Fruit fly (Drosophila melanogaster) ovary, adult (tissue): ENCODE data around the gene CG7432.

Experiments
- CG17801 ChIP-seq: fragments of 200-800 bp; optimal IDR thresholded peaks from 2 replicates; lab custom pipeline; 2019; ENCODE audit warnings: missing biosample characterization, mild to moderate bottlenecking, missing genetic modification characterization, moderate library complexity; ENCODE audit not compliant: partially characterized antibody

The CG7432 gene

dm6 chr3R:19715827-19716226 is 51.0 kb downstream of the CG7432 start, which contains the start of gene CG34286:
Gene CG34286, minus strand, starts transcription at chr3R:19715927.
- no peak for TF ChIP-seq CG17801
